Worm (Caenorhabditis elegans) whole organism, L4/young adult: ENCODE data around the gene F21D9.3.

Source experiments
- W03F9.2 ChIP-seq: fragments of 150-350 bp; optimal IDR thresholded peaks from 2 replicates; lab custom pipeline; 2014; ENCODE audit warnings: missing biosample characterization, missing genetic modification characterization
- dao-5 ChIP-seq: sonication (generic microtip); optimal IDR thresholded peaks from 2 replicates; lab custom pipeline; 2016; ENCODE audit warnings: missing genotype, missing genetic modification characterization, moderate library complexity, missing compliant biosample characterization
- him-1 ChIP-seq: sonication (generic microtip); optimal IDR thresholded peaks from 2 replicates; lab custom pipeline; 2016; ENCODE audit warnings: missing genotype, missing genetic modification reagents, missing genetic modification characterization, missing compliant biosample characterization

DNA sequence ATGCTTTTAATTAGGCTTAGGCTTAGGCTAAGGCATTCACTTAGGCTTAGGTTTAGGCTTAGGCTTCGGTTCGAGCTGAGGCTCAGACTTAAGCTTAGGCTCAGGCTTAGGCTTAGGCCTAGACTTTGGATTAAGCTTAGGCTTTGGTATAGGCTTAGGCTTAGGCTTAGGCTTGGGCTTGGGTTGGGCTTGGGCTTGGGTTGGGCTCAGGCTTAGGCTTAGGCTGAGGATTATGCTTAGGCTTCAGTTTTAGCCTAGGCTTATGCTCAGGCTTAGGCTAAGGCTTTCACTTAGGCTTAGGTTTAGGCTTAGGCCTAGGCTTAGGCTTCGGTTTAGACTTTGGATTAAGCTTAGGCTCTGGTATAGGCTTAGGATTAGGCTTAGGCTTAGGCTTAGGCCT is 26.4 kb downstream of the F21D9.3 start:
- no peak for TF ChIP-seq him-1 (tag; lab: Kevin White, UChicago)
- TF ChIP-seq dao-5 (tag; lab: Kevin White, UChicago), result no peak
- TF ChIP-seq W03F9.2, result no peak
